Worm (Caenorhabditis elegans) whole organism, L1 larva: ENCODE measurements around the gene srsx-34.

Experiments used
- C04F5.9 ChIP-seq: sonication (generic microtip); optimal IDR thresholded peaks from 2 replicates; lab custom pipeline; 2016; ENCODE audit warnings: missing genetic modification characterization, missing compliant biosample characterization
- aha-1 ChIP-seq: fragments of 150-350 bp; optimal IDR thresholded peaks from 2 replicates; lab custom pipeline; 2014; ENCODE audit warnings: missing biosample characterization, missing genetic modification characterization
- aly-2 ChIP-seq: fragments of 150-350 bp; optimal IDR thresholded peaks from 2 replicates; lab custom pipeline; 2014; ENCODE audit warnings: missing biosample characterization, missing genetic modification characterization
- ceh-82 ChIP-seq, 3 experiments: fragments of 150-350 bp in 1 of 3; sonication (generic microtip) in 2 of 3; optimal IDR thresholded peaks; 2 replicates each; lab custom pipeline; 2014 to 2017; ENCODE audit warnings: missing biosample characterization in 3 of 3, missing genetic modification characterization in 3 of 3
- fos-1 ChIP-seq: fragments of 150-350 bp; optimal IDR thresholded peaks from 2 replicates; lab custom pipeline; 2014; ENCODE audit warnings: missing biosample characterization, missing genetic modification characterization
- lin-35 ChIP-seq, 2 experiments: fragments of 150-350 bp; optimal IDR thresholded peaks; 2 replicates each; lab custom pipeline; 2014; ENCODE audit warnings: missing biosample characterization in 2 of 2, missing genetic modification characterization in 2 of 2, missing genetic modification reagents in 2 of 2
- mab-9 ChIP-seq: fragments of 200-800 bp; sonication (Bioruptor generic); IDR thresholded peaks from 2 replicates; pipeline ENCODE4 v1.3.6; 2022; ENCODE audit warnings: missing genetic modification reagents, missing genetic modification characterization, missing compliant biosample characterization
- mep-1 ChIP-seq: fragments of 150-350 bp; optimal IDR thresholded peaks from 2 replicates; lab custom pipeline; 2014; ENCODE audit warnings: missing biosample characterization, missing genetic modification characterization
- nhr-85 ChIP-seq: sonication (generic microtip); peaks from one replicate; lab custom pipeline; 2016; ENCODE audit warnings: missing genetic modification characterization, inconsistent platforms, missing compliant biosample characterization
- unc-130 ChIP-seq: fragments of 150-350 bp; optimal IDR thresholded peaks from 2 replicates; lab custom pipeline; 2017; ENCODE audit warnings: missing biosample characterization, missing genetic modification characterization, inconsistent platforms

DNA sequence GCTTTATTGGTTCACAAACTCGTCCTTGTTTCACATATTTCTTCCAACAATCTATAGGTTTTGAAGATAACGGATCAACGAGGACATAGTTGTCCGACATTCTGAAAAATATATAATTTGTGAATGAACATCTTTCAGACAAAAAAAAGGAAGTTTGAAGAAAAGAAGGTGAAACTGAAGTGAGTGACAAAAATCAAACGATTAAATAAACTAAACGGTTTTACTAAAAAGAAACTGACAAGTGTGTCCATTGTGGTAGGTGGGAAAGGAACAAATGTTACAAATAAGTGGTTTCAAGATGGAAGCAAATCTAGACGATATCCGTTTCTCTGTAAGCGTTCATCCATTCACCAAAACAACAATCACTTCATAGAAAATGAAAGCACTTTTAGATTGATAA lies 26.6 kb downstream of the srsx-34 start, which contains the start of gene C25E10.12:
- TF ChIP-seq ceh-82 (tag; optimal IDR thresholded peaks at IDR 0.05; lab: Kevin White, UChicago) (no peak), lin-35 (GFP tag; optimal IDR thresholded peaks at IDR 0.05; lab: Kevin White, UChicago) (no peak), mab-9 (GFP tag; lab: Robert Waterston, UW) (no peak), fos-1 (tag; lab: Kevin White, UChicago) (no peak), aly-2 (tag; lab: Kevin White, UChicago) (no peak), aha-1 (tag; lab: Kevin White, UChicago) (no peak), C04F5.9 (tag; lab: Kevin White, UChicago) (no peak), unc-130 (tag; lab: Kevin White, UChicago) (no peak), mep-1 (tag; lab: Kevin White, UChicago) (no peak), nhr-85 (tag; lab: Kevin White, UChicago) (no peak)
